5 worm cellular contexts compared by ENCODE assay signal in genomic region chrIV:6047164-6047727, ce11.
A peak's percentile ranks its signal among the peaks of the same experiment; 100 is the strongest.
TF ChIP-seq lines count a peak whose summit lies in the region.

No protein-coding gene starts in this region.

TF ChIP-seq in whole organism, L1 larva, 84 proteins besides CTCF, POLR2A, EP300 and RAD21:
- TF ChIP-seq mab-9 (GFP tag; IDR thresholded peaks at IDR 0.05; lab: Robert Waterston, UW) (0 out of 2 replicates have a peak, but pooled peaks have one; percentile 15), nhr-71 (tag; optimal IDR thresholded peaks at IDR 0.05; lab: Kevin White, UChicago) (peak; percentile 22), fkh-10 (GFP tag; optimal IDR thresholded peaks at IDR 0.05; lab: Kevin White, UChicago) (peak; percentile 56), lin-39 (tag; optimal IDR thresholded peaks at IDR 0.05; lab: Kevin White, UChicago) (peak; percentile 82), lsy-2 (tag; optimal IDR thresholded peaks at IDR 0.05; lab: Kevin White, UChicago) (peak in 1 of 2 experiments; percentile 0), efl-1 (optimal IDR thresholded peaks at IDR 0.05; lab: Kevin White, UChicago) (no peak), efl-1 (GFP tag; optimal IDR thresholded peaks at IDR 0.05 in 1 of 2; lab: Kevin White, UChicago) (peak in 1 of 2 experiments; percentile 57), skn-1 (tag; optimal IDR thresholded peaks at IDR 0.05; lab: Kevin White, UChicago) (no peak), irx-1 (tag; optimal IDR thresholded peaks at IDR 0.05; lab: Kevin White, UChicago) (no peak), vab-15 (tag; optimal IDR thresholded peaks at IDR 0.05; lab: Kevin White, UChicago) (peak; percentile 100), dsc-1 (tag; optimal IDR thresholded peaks at IDR 0.05; lab: Kevin White, UChicago) (peak; percentile 73), aly-2 (tag; optimal IDR thresholded peaks at IDR 0.05; lab: Kevin White, UChicago) (no peak), lin-14 (GFP tag; optimal IDR thresholded peaks at IDR 0.05; lab: Kevin White, UChicago) (peak; percentile 73)

TF ChIP-seq in whole organism, L3 larva, 47 proteins besides CTCF, POLR2A, EP300 and RAD21:
- TF ChIP-seq fkh-10 (GFP tag; optimal IDR thresholded peaks at IDR 0.05; lab: Kevin White, UChicago) (peak; percentile 72), nhr-237 (tag; optimal IDR thresholded peaks at IDR 0.05; lab: Kevin White, UChicago) (no peak), lsy-12 (tag; optimal IDR thresholded peaks at IDR 0.05; lab: Kevin White, UChicago) (no peak)

TF ChIP-seq in whole organism, L4 larva, 104 proteins besides CTCF, POLR2A, EP300 and RAD21:
- TF ChIP-seq aly-2 (tag; optimal IDR thresholded peaks at IDR 0.05; lab: Kevin White, UChicago) = no peak
- TF ChIP-seq unc-62 (GFP tag; optimal IDR thresholded peaks at IDR 0.05 in 1 of 2; lab: Kevin White, UChicago) = peak in 1 of 2 experiments; percentile 69
- TF ChIP-seq unc-62 (tag; optimal IDR thresholded peaks at IDR 0.05; lab: Kevin White, UChicago) = no peak
- TF ChIP-seq zag-1 (tag; optimal IDR thresholded peaks at IDR 0.05; lab: Kevin White, UChicago) = no peak
- peak; percentile 5 for TF ChIP-seq aha-1 (tag; lab: Kevin White, UChicago)
- TF ChIP-seq fos-1 (tag; optimal IDR thresholded peaks at IDR 0.05; lab: Kevin White, UChicago) = no peak
- no peak for TF ChIP-seq mdt-29 (GFP tag; IDR thresholded peaks at IDR 0.05; lab: Robert Waterston, UW)

TF ChIP-seq in whole organism, late embryonic, 69 proteins besides CTCF, POLR2A, EP300 and RAD21:
- TF ChIP-seq ets-4 (tag; optimal IDR thresholded peaks at IDR 0.05; lab: Kevin White, UChicago) (no peak), zip-5 (tag; optimal IDR thresholded peaks at IDR 0.05; lab: Kevin White, UChicago) (no peak), ceh-19 (GFP tag; optimal IDR thresholded peaks at IDR 0.05; lab: Kevin White, UChicago) (no peak), unc-42 (tag; optimal IDR thresholded peaks at IDR 0.05; lab: Kevin White, UChicago) (peak; percentile 57)

TF ChIP-seq in whole organism, mixed stage, embryonic, 35 proteins besides CTCF, POLR2A, EP300 and RAD21:
- TF ChIP-seq ces-1 (GFP tag; optimal IDR thresholded peaks at IDR 0.05; lab: Kevin White, UChicago) (peak; percentile 16), lsy-2 (tag; optimal IDR thresholded peaks at IDR 0.05; lab: Kevin White, UChicago) (no peak)

Comparison
In these comparisons a context has a peak if more than half of its experiments do, and no peak if none do; other contexts are left out.
1. Of the 29 proteins assayed by ChIP-seq in both whole organism, L4 larva and whole organism, L1 larva: peak only in whole organism, L4 larva: aha-1; only in whole organism, L1 larva: fkh-10 and lin-39; in both: none; in neither: 24; mixed calls (peak in some experiments, not most) for 2.